Fruit fly (Drosophila melanogaster) whole organism, embryonic: Measurements from ENCODE around the gene CG5928.

Source experiments
- Atf3 ChIP-seq: fragments of 200-800 bp; sonication (Bioruptor generic); optimal IDR thresholded peaks from 3 replicates; lab custom pipeline; 2016; ENCODE audit warnings: missing biosample characterization, missing genetic modification characterization
- Blimp-1 ChIP-seq: fragments of 200-800 bp; sonication (Bioruptor generic); optimal IDR thresholded peaks from 3 replicates; lab custom pipeline; 2018; ENCODE audit warnings: missing biosample characterization, missing genetic modification characterization, mild to moderate bottlenecking, moderate library complexity, missing genetic modification reagents
- CG10209 ChIP-seq: fragments of 200-800 bp; sonication (Bioruptor generic); optimal IDR thresholded peaks from 3 replicates; lab custom pipeline; 2017; ENCODE audit warnings: missing biosample characterization, mild to moderate bottlenecking, missing genetic modification characterization, missing genetic modification reagents
- CG11560 ChIP-seq: fragments of 200-800 bp; sonication (Bioruptor generic); IDR thresholded peaks from 3 replicates; pipeline ENCODE4 v1.3.6; 2022; ENCODE audit warnings: missing biosample characterization, missing genetic modification characterization
- CG11696 ChIP-seq: fragments of 200-800 bp; sonication (Bioruptor generic); IDR thresholded peaks from 2 replicates; pipeline ENCODE4 v1.3.6; 2022; ENCODE audit warnings: missing biosample characterization, missing genetic modification characterization
- CG13775 ChIP-seq: fragments of 200-800 bp; sonication (Bioruptor generic); optimal IDR thresholded peaks from 3 replicates; lab custom pipeline; 2017; ENCODE audit warnings: missing biosample characterization, mild to moderate bottlenecking, missing genetic modification characterization
- CG14860 ChIP-seq: fragments of 200-800 bp; sonication (Bioruptor generic); IDR thresholded peaks from 3 replicates; pipeline ENCODE4 v1.3.6; 2022; ENCODE audit warnings: missing biosample characterization, missing genetic modification characterization; ENCODE audit not compliant: partially characterized antibody
- CG17186 ChIP-seq: fragments of 200-800 bp; sonication (Bioruptor generic); optimal IDR thresholded peaks from 3 replicates; lab custom pipeline; 2017; ENCODE audit warnings: missing biosample characterization, missing genetic modification reagents, missing genetic modification characterization
- CG17802 ChIP-seq: fragments of 200-800 bp; sonication (Bioruptor generic); optimal IDR thresholded peaks from 2 replicates; lab custom pipeline; 2018; ENCODE audit warnings: missing biosample characterization, mild to moderate bottlenecking, missing genetic modification characterization, moderate library complexity
- CG18764 ChIP-seq: fragments of 200-800 bp; sonication (Bioruptor generic); optimal IDR thresholded peaks from 3 replicates; lab custom pipeline; 2016; ENCODE audit warnings: missing biosample characterization, missing genetic modification characterization
- CG2712 ChIP-seq: fragments of 200-800 bp; optimal IDR thresholded peaks from 3 replicates; lab custom pipeline; 2019; ENCODE audit warnings: missing biosample characterization, mild to moderate bottlenecking, missing genetic modification characterization, moderate library complexity
- CG31365 ChIP-seq: fragments of 200-800 bp; sonication (Bioruptor generic); optimal IDR thresholded peaks from 2 replicates; lab custom pipeline; 2018; ENCODE audit warnings: missing biosample characterization, mild to moderate bottlenecking, missing genetic modification characterization
- CG3281 ChIP-seq: fragments of 200-800 bp; sonication (Bioruptor generic); optimal IDR thresholded peaks from 3 replicates; lab custom pipeline; 2017; ENCODE audit warnings: missing biosample characterization, mild to moderate bottlenecking, missing genetic modification characterization
- CG3838 ChIP-seq: fragments of 200-800 bp; sonication (Bioruptor generic); optimal IDR thresholded peaks from 3 replicates; lab custom pipeline; 2016; ENCODE audit warnings: missing biosample characterization, missing genetic modification characterization
- CG4360 ChIP-seq: fragments of 200-800 bp; sonication (Bioruptor generic); IDR thresholded peaks from 2 replicates; pipeline ENCODE4 v1.3.6; 2022; ENCODE audit warnings: missing biosample characterization, missing genetic modification characterization
- CG8089 ChIP-seq: fragments of 200-800 bp; sonication (Bioruptor generic); optimal IDR thresholded peaks from 3 replicates; lab custom pipeline; 2016; ENCODE audit warnings: missing biosample characterization, missing genetic modification characterization
- CG8359 ChIP-seq: fragments of 200-800 bp; sonication (Bioruptor generic); optimal IDR thresholded peaks from 2 replicates; lab custom pipeline; 2017; ENCODE audit warnings: missing biosample characterization, mild to moderate bottlenecking, missing genetic modification characterization, borderline replicate concordance
- CG9932 ChIP-seq: fragments of 200-800 bp; sonication (Bioruptor generic); IDR thresholded peaks from 2 replicates; pipeline ENCODE4 v1.3.6; 2022; ENCODE audit warnings: missing biosample characterization, missing genetic modification characterization
- Dll ChIP-seq: fragments of 200-800 bp; sonication (Bioruptor generic); IDR thresholded peaks from 4 replicates; pipeline ENCODE4 v1.3.6; 2022; ENCODE audit warnings: missing biosample characterization, missing genetic modification characterization; ENCODE audit not compliant: partially characterized antibody
- Ets97D ChIP-seq: fragments of 200-800 bp; sonication (Bioruptor generic); optimal IDR thresholded peaks from 3 replicates; lab custom pipeline; 2016; ENCODE audit warnings: missing biosample characterization, missing genetic modification characterization
- GATAe ChIP-seq: fragments of 200-800 bp; sonication (Bioruptor generic); conservative IDR thresholded peaks from 2 replicates; pipeline ENCODE4 v1.3.6; 2022; ENCODE audit warnings: missing biosample characterization, missing genetic modification characterization
- HmgZ ChIP-seq: fragments of 200-800 bp; sonication (Bioruptor generic); optimal IDR thresholded peaks from 2 replicates; lab custom pipeline; 2018; ENCODE audit warnings: missing biosample characterization, mild to moderate bottlenecking, missing genetic modification characterization
- MTF-1 ChIP-seq: fragments of 200-800 bp; sonication (Bioruptor generic); optimal IDR thresholded peaks from 2 replicates; lab custom pipeline; 2018; ENCODE audit warnings: missing biosample characterization, mild to moderate bottlenecking, missing genetic modification characterization, borderline replicate concordance
- Med ChIP-seq: fragments of 200-800 bp; sonication (Bioruptor generic); peaks from one replicate; lab custom pipeline; 2016; ENCODE audit warnings: missing biosample characterization, missing genetic modification characterization, mild to moderate bottlenecking, inconsistent platforms, moderate library complexity
- Myb ChIP-seq: fragments of 200-800 bp; sonication (Bioruptor generic); optimal IDR thresholded peaks from 2 replicates; lab custom pipeline; 2016; ENCODE audit warnings: missing biosample characterization, missing genetic modification characterization
- Pdp1 ChIP-seq, 2 experiments: fragments of 200-800 bp; sonication (Bioruptor generic); optimal IDR thresholded peaks; 3 replicates each; lab custom pipeline; 2016; ENCODE audit warnings: missing biosample characterization in 2 of 2, missing genetic modification characterization in 2 of 2, mild to moderate bottlenecking in 1 of 2, moderate library complexity in 1 of 2
- Sry-δ ChIP-seq: fragments of 200-800 bp; sonication (Bioruptor generic); optimal IDR thresholded peaks from 2 replicates; lab custom pipeline; 2016; ENCODE audit warnings: missing biosample characterization, missing genetic modification characterization
- ab ChIP-seq: fragments of 200-800 bp; sonication (Bioruptor generic); optimal IDR thresholded peaks from 2 replicates; lab custom pipeline; 2016; ENCODE audit warnings: missing biosample characterization, missing genetic modification characterization
- amos ChIP-seq: fragments of 200-800 bp; sonication (Bioruptor generic); IDR thresholded peaks from 2 replicates; pipeline ENCODE4 v1.3.6; 2022; ENCODE audit warnings: missing biosample characterization, missing genetic modification characterization; ENCODE audit not compliant: partially characterized antibody
- bcd ChIP-seq: fragments of 200-800 bp; sonication (Bioruptor generic); optimal IDR thresholded peaks from 2 replicates; lab custom pipeline; 2017; ENCODE audit warnings: missing biosample characterization, mild to moderate bottlenecking, missing genetic modification characterization
- bowl ChIP-seq: fragments of 200-800 bp; sonication (Bioruptor generic); IDR thresholded peaks from 2 replicates; pipeline ENCODE4 v1.3.6; 2022; ENCODE audit warnings: missing biosample characterization, missing genetic modification characterization
- bsh ChIP-seq, 2 experiments: fragments of 200-800 bp; sonication (Bioruptor generic); optimal IDR thresholded peaks; 2 replicates each; lab custom pipeline; 2017 to 2018; ENCODE audit warnings: mild to moderate bottlenecking in 2 of 2, missing biosample characterization in 2 of 2, missing genetic modification characterization in 2 of 2, moderate library complexity in 1 of 2
- cato ChIP-seq: fragments of 200-800 bp; sonication (Bioruptor generic); optimal IDR thresholded peaks from 2 replicates; lab custom pipeline; 2016; ENCODE audit warnings: missing biosample characterization, missing genetic modification characterization, borderline replicate concordance
- crol ChIP-seq: fragments of 200-800 bp; sonication (Bioruptor generic); IDR thresholded peaks from 2 replicates; pipeline ENCODE4 v1.3.6; 2022; ENCODE audit warnings: missing biosample characterization, missing genetic modification characterization
- fru ChIP-seq: fragments of >200 bp; optimal IDR thresholded peaks from 2 replicates; lab custom pipeline; 2017
- gce ChIP-seq: fragments of 200-800 bp; sonication (Bioruptor generic); IDR thresholded peaks from 3 replicates; pipeline ENCODE4 v1.3.6; 2022; ENCODE audit warnings: missing biosample characterization, missing genetic modification characterization
- gsb-n ChIP-seq: fragments of 200-800 bp; sonication (Bioruptor generic); optimal IDR thresholded peaks from 3 replicates; lab custom pipeline; 2018; ENCODE audit warnings: missing biosample characterization, mild to moderate bottlenecking, missing genetic modification characterization
- her ChIP-seq: fragments of 200-800 bp; sonication (Bioruptor generic); optimal IDR thresholded peaks from 2 replicates; lab custom pipeline; 2016; ENCODE audit warnings: missing biosample characterization, missing genetic modification characterization
- jing ChIP-seq: fragments of 200-800 bp; sonication (Bioruptor generic); optimal IDR thresholded peaks from 2 replicates; lab custom pipeline; 2018; ENCODE audit warnings: missing biosample characterization, mild to moderate bottlenecking, missing genetic modification characterization
- nau ChIP-seq: fragments of 200-800 bp; sonication (Bioruptor generic); optimal IDR thresholded peaks from 3 replicates; lab custom pipeline; 2017; ENCODE audit warnings: missing biosample characterization, mild to moderate bottlenecking, missing genetic modification characterization, missing genetic modification reagents
- oc ChIP-seq: fragments of 200-800 bp; sonication (Bioruptor generic); optimal IDR thresholded peaks from 2 replicates; lab custom pipeline; 2018; ENCODE audit warnings: missing biosample characterization, mild to moderate bottlenecking, missing genetic modification characterization, moderate library complexity
- odd ChIP-seq: fragments of 200-800 bp; sonication (Bioruptor generic); optimal IDR thresholded peaks from 2 replicates; lab custom pipeline; 2017; ENCODE audit warnings: missing biosample characterization, mild to moderate bottlenecking, missing genetic modification characterization
- pb ChIP-seq: fragments of 200-800 bp; sonication (Bioruptor generic); optimal IDR thresholded peaks from 3 replicates; lab custom pipeline; 2016; ENCODE audit warnings: missing biosample characterization, missing genetic modification characterization
- peb ChIP-seq: fragments of 200-800 bp; sonication (Bioruptor generic); IDR thresholded peaks from 2 replicates; pipeline ENCODE4 v1.3.6; 2022; ENCODE audit warnings: missing biosample characterization, missing genetic modification characterization
- pzg ChIP-seq: fragments of 200-800 bp; sonication (Bioruptor generic); optimal IDR thresholded peaks from 3 replicates; lab custom pipeline; 2018; ENCODE audit warnings: missing biosample characterization, mild to moderate bottlenecking, missing genetic modification characterization, moderate library complexity
- scrt ChIP-seq: fragments of 200-800 bp; sonication (Bioruptor generic); optimal IDR thresholded peaks from 2 replicates; lab custom pipeline; 2018; ENCODE audit warnings: missing biosample characterization, mild to moderate bottlenecking, missing genetic modification characterization, moderate library complexity
- sens-2 ChIP-seq: fragments of 200-800 bp; sonication (Bioruptor generic); IDR thresholded peaks from 2 replicates; pipeline ENCODE4 v1.3.6; 2022; ENCODE audit warnings: missing biosample characterization, missing genetic modification characterization
- sna ChIP-seq: fragments of 200-800 bp; sonication (Bioruptor generic); IDR thresholded peaks from 2 replicates; pipeline ENCODE4 v1.3.6; 2022; ENCODE audit warnings: missing biosample characterization, missing genetic modification characterization; ENCODE audit not compliant: partially characterized antibody
- sob ChIP-seq: fragments of 200-800 bp; sonication (Bioruptor generic); IDR thresholded peaks from 2 replicates; pipeline ENCODE4 v1.3.6; 2022; ENCODE audit warnings: missing biosample characterization, missing genetic modification characterization
- sug ChIP-seq: fragments of 200-800 bp; optimal IDR thresholded peaks from 2 replicates; lab custom pipeline; 2019; ENCODE audit warnings: missing biosample characterization, mild to moderate bottlenecking, missing genetic modification characterization, moderate library complexity
- tio ChIP-seq: fragments of 200-800 bp; sonication (Bioruptor generic); optimal IDR thresholded peaks from 2 replicates; lab custom pipeline; 2017; ENCODE audit warnings: missing biosample characterization, missing genetic modification characterization, inconsistent platforms

Gene CG5928

dm6 chrX:6024638-6025037 lies 43.1 kb upstream of the CG5928 start (continued):
- TF ChIP-seq sna: no peak
- TF ChIP-seq CG11560 (tag; lab: Robert Waterston, UW): no peak
- no peak for TF ChIP-seq nau (GFP tag; lab: Kevin White, UChicago)
- TF ChIP-seq pb: peak; percentile 34
- no peak for TF ChIP-seq sug (tag; lab: Kevin White, UChicago)
- TF ChIP-seq GATAe (GFP tag; lab: Robert Waterston, UW): no peak
- peak; percentile 44 for TF ChIP-seq oc (tag; lab: Kevin White, UChicago)
- TF ChIP-seq her (GFP tag; lab: Kevin White, UChicago): no peak
- TF ChIP-seq CG13775 (GFP tag; lab: Kevin White, UChicago): peak; percentile 26
- no peak for TF ChIP-seq bcd (GFP tag; lab: Kevin White, UChicago)
- TF ChIP-seq sob (GFP tag; lab: Robert Waterston, UW): no peak
- no peak for TF ChIP-seq Sry-δ (GFP tag; lab: Kevin White, UChicago)
- TF ChIP-seq CG8089 (GFP tag; lab: Kevin White, UChicago): peak; percentile 52
- TF ChIP-seq CG11696: no peak
- TF ChIP-seq Med (GFP tag; lab: Kevin White, UChicago): peak; percentile 91
- no peak for TF ChIP-seq HmgZ (tag; lab: Kevin White, UChicago)
- peak; percentile 46 for TF ChIP-seq CG10209 (GFP tag; lab: Kevin White, UChicago)
- peak; percentile 37 for TF ChIP-seq tio
- no peak for TF ChIP-seq CG17186 (GFP tag; lab: Kevin White, UChicago)
- TF ChIP-seq peb: peak; percentile 25; the same call in 1 of the 2 replicates
- TF ChIP-seq Pdp1 (GFP tag; optimal IDR thresholded peaks at IDR 0.05; lab: Kevin White, UChicago): no peak
- peak; percentile 31 for TF ChIP-seq gsb-n (tag; lab: Kevin White, UChicago)
- no peak for TF ChIP-seq CG31365 (tag; lab: Kevin White, UChicago)
- peak; percentile 14; the same call in 1 of the 2 replicates for TF ChIP-seq CG4360 (GFP tag; lab: Robert Waterston, UW)
- peak; percentile 44 for TF ChIP-seq jing (GFP tag; lab: Kevin White, UChicago)
- no peak for TF ChIP-seq Dll
- peak; percentile 3 for TF ChIP-seq Myb (GFP tag; lab: Kevin White, UChicago)
- TF ChIP-seq CG2712 (tag; lab: Kevin White, UChicago): peak; percentile 74
- no peak for TF ChIP-seq CG3281 (GFP tag; lab: Kevin White, UChicago)
- no peak for TF ChIP-seq MTF-1 (GFP tag; lab: Kevin White, UChicago)
- no peak for TF ChIP-seq amos (GFP tag; lab: Robert Waterston, UW)
- TF ChIP-seq gce (GFP tag; lab: Robert Waterston, UW): no peak
- no peak for TF ChIP-seq Ets97D (GFP tag; lab: Kevin White, UChicago)
- peak; percentile 1 for TF ChIP-seq CG8359
- TF ChIP-seq Atf3: peak; percentile 41
- no peak for TF ChIP-seq sens-2 (GFP tag; lab: Robert Waterston, UW)
- TF ChIP-seq crol (GFP tag; lab: Robert Waterston, UW): no peak; the same call in 1 of the 2 replicates
- TF ChIP-seq scrt (GFP tag; lab: Kevin White, UChicago): no peak
- TF ChIP-seq fru (lab: Kevin White, UChicago): no peak
- peak; percentile 28 for TF ChIP-seq CG17802 (tag; lab: Kevin White, UChicago)
- TF ChIP-seq pzg (GFP tag; lab: Kevin White, UChicago): no peak
- no peak for TF ChIP-seq CG3838 (GFP tag; lab: Kevin White, UChicago)
- no peak for TF ChIP-seq bowl
- peak; percentile 5 for TF ChIP-seq odd
- no peak for TF ChIP-seq cato (GFP tag; lab: Kevin White, UChicago)
- TF ChIP-seq bsh (GFP tag; optimal IDR thresholded peaks at IDR 0.05; lab: Kevin White, UChicago): peak in 1 of 2 experiments; percentile 77
- no peak for TF ChIP-seq CG14860
- no peak for TF ChIP-seq ab (GFP tag; lab: Kevin White, UChicago)
- TF ChIP-seq CG18764 (GFP tag; lab: Kevin White, UChicago): peak; percentile 2
- TF ChIP-seq Blimp-1: peak; percentile 26
- TF ChIP-seq CG9932 (GFP tag; lab: Robert Waterston, UW): no peak
